Worm (Caenorhabditis elegans): ENCODE data around the gene C33D9.13.

DNA sequence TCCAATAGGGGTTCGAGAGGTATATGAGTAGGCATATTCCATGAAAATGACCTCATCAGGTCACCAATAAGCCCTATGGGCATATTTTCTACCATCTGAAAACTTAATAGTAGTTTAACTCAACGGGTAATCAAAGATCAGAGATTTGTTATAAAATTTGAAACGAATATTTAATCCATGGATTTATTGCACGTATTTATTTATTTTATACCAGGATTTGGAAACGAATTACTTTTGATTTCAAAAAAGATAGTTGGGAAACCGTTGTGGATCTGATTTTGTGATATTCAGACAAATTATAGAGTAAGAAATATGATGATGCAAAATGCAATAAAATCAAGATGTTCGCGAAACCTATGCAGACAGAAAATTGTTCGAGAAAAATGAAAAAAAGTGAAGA, 7.7 kb upstream of the C33D9.13 start, which contains the start of gene C33D9.3:
- TF ChIP-seq ama-1 (optimal IDR thresholded peaks at IDR 0.05) (no peak), aly-2 (tag; optimal IDR thresholded peaks at IDR 0.05) (no peak), ceh-16 (tag; optimal IDR thresholded peaks at IDR 0.05) (no peak), lin-39 (tag; optimal IDR thresholded peaks at IDR 0.05) (no peak), snpc-4 (tag; optimal IDR thresholded peaks at IDR 0.05) (no peak), nhr-11 (tag; optimal IDR thresholded peaks at IDR 0.05) (no peak), pqm-1 (tag; optimal IDR thresholded peaks at IDR 0.05) (no peak)
